Fruit fly (Drosophila melanogaster) whole organism, pupa: Measurements from ENCODE around the gene spict.

Experiments
- CG10348 ChIP-seq: fragments of 200-800 bp; sonication (Bioruptor generic); IDR thresholded peaks from 2 replicates; pipeline ENCODE4 v1.3.6; 2022; ENCODE audit warnings: missing biosample characterization, missing genetic modification characterization
- CG12605 ChIP-seq: fragments of 200-800 bp; sonication (Bioruptor generic); IDR thresholded peaks from 2 replicates; pipeline ENCODE4 v1.3.6; 2022; ENCODE audit warnings: missing biosample characterization, missing genetic modification characterization
- CG13204 ChIP-seq: fragments of 200-800 bp; sonication (Bioruptor generic); optimal IDR thresholded peaks from 2 replicates; lab custom pipeline; 2018; ENCODE audit warnings: missing biosample characterization, mild to moderate bottlenecking, missing genetic modification characterization, moderate library complexity
- CG14655 ChIP-seq: fragments of 200-800 bp; sonication (Bioruptor generic); optimal IDR thresholded peaks from 3 replicates; lab custom pipeline; 2017; ENCODE audit warnings: mild to moderate bottlenecking, missing biosample characterization, missing genetic modification reagents, missing genetic modification characterization
- CG15710 ChIP-seq: fragments of 200-800 bp; sonication (Bioruptor generic); optimal IDR thresholded peaks from 2 replicates; lab custom pipeline; 2018; ENCODE audit warnings: missing biosample characterization, mild to moderate bottlenecking, missing genetic modification characterization, moderate library complexity
- CG17806 ChIP-seq: fragments of 200-800 bp; sonication (Bioruptor generic); optimal IDR thresholded peaks from 2 replicates; lab custom pipeline; 2018; ENCODE audit warnings: missing biosample characterization, mild to moderate bottlenecking, missing genetic modification characterization, moderate library complexity
- CG32121 ChIP-seq: fragments of 200-800 bp; sonication (Bioruptor generic); IDR thresholded peaks from 2 replicates; pipeline ENCODE4 v1.3.6; 2022; ENCODE audit warnings: missing biosample characterization, missing genetic modification characterization
- CG34367 ChIP-seq: fragments of 200-800 bp; sonication (Bioruptor generic); optimal IDR thresholded peaks from 2 replicates; lab custom pipeline; 2018; ENCODE audit warnings: missing biosample characterization, mild to moderate bottlenecking, missing genetic modification characterization
- CG4496 ChIP-seq: fragments of 200-800 bp; sonication (Bioruptor generic); IDR thresholded peaks from 3 replicates; pipeline ENCODE4 v1.3.6; 2022; ENCODE audit warnings: missing biosample characterization, missing genetic modification characterization
- CG8159 ChIP-seq: fragments of 200-800 bp; sonication (Bioruptor generic); optimal IDR thresholded peaks from 3 replicates; lab custom pipeline; 2018; ENCODE audit warnings: missing biosample characterization, mild to moderate bottlenecking, missing genetic modification characterization, moderate library complexity
- CG8301 ChIP-seq: fragments of 200-800 bp; sonication (Bioruptor generic); optimal IDR thresholded peaks from 2 replicates; lab custom pipeline; 2018; ENCODE audit warnings: missing biosample characterization, mild to moderate bottlenecking, missing genetic modification characterization
- CG9948 ChIP-seq: fragments of 200-800 bp; sonication (Bioruptor generic); optimal IDR thresholded peaks from 2 replicates; lab custom pipeline; 2018; ENCODE audit warnings: missing biosample characterization, mild to moderate bottlenecking, missing genetic modification characterization, moderate library complexity
- D1 ChIP-seq: fragments of 200-800 bp; sonication (Bioruptor generic); optimal IDR thresholded peaks from 2 replicates; lab custom pipeline; 2018; ENCODE audit warnings: missing biosample characterization, mild to moderate bottlenecking, missing genetic modification characterization, moderate library complexity
- EcR ChIP-seq: fragments of 200-800 bp; sonication (Bioruptor generic); optimal IDR thresholded peaks from 3 replicates; lab custom pipeline; 2019; ENCODE audit warnings: missing biosample characterization, missing genetic modification characterization, mild to moderate bottlenecking, moderate library complexity, missing genetic modification reagents
- Ets98B ChIP-seq: fragments of 200-800 bp; sonication (Bioruptor generic); IDR thresholded peaks from 2 replicates; pipeline ENCODE4 v1.3.6; 2022; ENCODE audit warnings: missing biosample characterization, missing genetic modification characterization
- Pif1A ChIP-seq: fragments of 200-800 bp; sonication (Bioruptor generic); optimal IDR thresholded peaks from 3 replicates; lab custom pipeline; 2016; ENCODE audit warnings: missing biosample characterization, missing genetic modification characterization
- Pif1B ChIP-seq: fragments of 200-800 bp; sonication (Bioruptor generic); optimal IDR thresholded peaks from 3 replicates; lab custom pipeline; 2016; ENCODE audit warnings: missing biosample characterization, missing genetic modification characterization
- Snoo ChIP-seq: fragments of 200-800 bp; sonication (Bioruptor generic); optimal IDR thresholded peaks from 3 replicates; lab custom pipeline; 2017; ENCODE audit warnings: missing biosample characterization, mild to moderate bottlenecking, missing genetic modification characterization, inconsistent platforms
- fd96Ca ChIP-seq: fragments of 200-800 bp; sonication (Bioruptor generic); IDR thresholded peaks from 3 replicates; pipeline ENCODE4 v1.3.6; 2022; ENCODE audit warnings: missing biosample characterization, missing genetic modification characterization
- gl ChIP-seq: fragments of 200-800 bp; sonication (Bioruptor generic); optimal IDR thresholded peaks from 2 replicates; lab custom pipeline; 2018; ENCODE audit warnings: missing biosample characterization, mild to moderate bottlenecking, missing genetic modification characterization
- rn ChIP-seq: fragments of 200-800 bp; sonication (Bioruptor generic); IDR thresholded peaks from 2 replicates; pipeline ENCODE4 v1.3.6; 2022; ENCODE audit warnings: missing biosample characterization, missing genetic modification characterization

spict gene

DNA sequence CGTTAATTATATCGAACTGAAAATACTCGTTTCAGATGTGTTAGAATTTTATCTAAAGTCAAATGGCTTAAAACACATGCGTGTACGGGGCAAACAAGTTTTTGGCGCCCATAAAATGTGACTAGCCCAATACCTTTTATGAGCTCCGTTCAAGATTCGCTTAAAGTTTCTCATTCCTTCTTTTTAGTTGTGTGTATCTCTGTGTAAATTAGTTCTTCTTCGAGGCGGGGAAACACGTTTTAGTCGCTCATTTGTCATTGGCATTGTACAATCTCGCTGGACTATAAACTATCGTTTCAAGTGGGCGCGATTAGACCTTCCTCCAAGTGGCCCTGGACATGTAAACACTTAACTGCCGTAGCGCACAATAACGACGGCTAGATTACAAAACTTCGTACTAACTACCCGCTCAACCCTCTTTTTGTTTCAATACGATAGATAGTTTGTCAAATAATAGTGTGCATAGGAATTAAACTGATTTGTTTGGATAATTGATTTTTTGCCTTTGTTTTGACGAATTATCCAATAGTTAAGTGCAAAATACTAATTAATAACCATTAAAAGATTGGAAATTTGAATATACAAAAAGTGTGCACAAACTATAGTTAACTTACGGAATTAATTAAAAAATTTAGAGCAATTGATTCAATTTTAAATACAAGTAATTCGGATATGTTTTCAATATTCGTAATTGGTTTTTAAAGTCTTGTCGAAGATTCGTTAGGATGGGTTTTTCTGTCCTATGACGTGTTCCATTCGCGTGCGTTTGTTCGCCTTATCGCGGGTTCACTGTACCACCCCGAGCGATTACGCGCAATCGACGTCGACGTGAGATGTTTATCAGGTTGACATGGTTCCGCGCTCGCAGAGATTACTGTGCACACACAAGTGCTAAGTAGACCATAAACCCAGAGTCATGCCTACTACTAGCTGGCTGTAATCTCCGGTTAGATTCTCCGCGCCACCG, 16.2 kb downstream of the spict start:
- peak; percentile 65 for TF ChIP-seq CG8301 (tag; lab: Kevin White, UChicago)
- TF ChIP-seq CG9948, result peak; percentile 12
- TF ChIP-seq EcR (GFP tag; lab: Kevin White, UChicago), result peak; percentile 37
- peak; percentile 51 for TF ChIP-seq CG8159 (tag; lab: Kevin White, UChicago)
- peak; percentile 19 for TF ChIP-seq Snoo (tag; lab: Kevin White, UChicago)
- TF ChIP-seq rn (GFP tag; lab: Robert Waterston, UW), result peak; percentile 18; the same call in 1 of the 2 replicates
- TF ChIP-seq CG10348 (GFP tag; lab: Robert Waterston, UW), result no peak
- TF ChIP-seq CG34367, result no peak
- TF ChIP-seq CG4496 (GFP tag; lab: Robert Waterston, UW), result peak; percentile 76
- TF ChIP-seq D1 (tag; lab: Kevin White, UChicago), result no peak
- peak; percentile 45 for TF ChIP-seq CG17806 (tag; lab: Kevin White, UChicago)
- no peak for TF ChIP-seq CG13204
- TF ChIP-seq Pif1B (GFP tag; lab: Kevin White, UChicago), result peak; percentile 9
- TF ChIP-seq Ets98B (GFP tag; lab: Robert Waterston, UW), result peak; percentile 55
- peak; percentile 26 for TF ChIP-seq CG15710 (tag; lab: Kevin White, UChicago)
- peak; percentile 68; the same call in 1 of the 2 replicates for TF ChIP-seq CG32121
- peak; percentile 79 for TF ChIP-seq fd96Ca (GFP tag; lab: Robert Waterston, UW)
- no peak for TF ChIP-seq CG14655
- TF ChIP-seq CG12605 (GFP tag; lab: Robert Waterston, UW), result peak; percentile 33; the same call in 1 of the 2 replicates
- TF ChIP-seq gl (tag; lab: Kevin White, UChicago), result no peak
- peak; percentile 42 for TF ChIP-seq Pif1A (GFP tag; lab: Kevin White, UChicago)

DNA sequence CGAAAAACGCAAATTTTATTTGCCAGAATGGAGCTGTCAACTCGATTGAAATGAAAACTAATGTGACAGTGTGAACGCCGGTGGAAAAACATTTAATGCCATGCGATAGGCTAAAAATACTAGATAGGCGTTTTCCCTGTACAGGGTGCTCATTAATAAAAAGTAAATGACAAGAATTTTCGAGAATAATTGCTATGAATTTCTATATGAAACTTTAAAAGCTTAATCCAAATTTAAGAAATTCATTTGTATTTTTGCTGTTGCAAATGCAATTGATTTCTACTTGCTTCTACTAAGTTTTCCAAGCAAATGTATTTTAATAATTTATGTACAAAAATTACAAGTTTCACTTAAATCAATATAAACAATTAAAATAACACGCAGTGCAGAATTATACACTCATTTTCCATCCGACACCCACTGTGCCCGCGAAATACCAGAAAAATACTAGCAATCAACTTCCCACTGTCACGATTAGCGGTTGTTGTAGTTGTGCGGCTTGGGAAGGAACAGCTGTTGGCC, 17.3 kb downstream of the spict start, which contains the start of gene Pih1D1:
Pih1D1 (minus strand) TSS at position 50 of the 522 bp plus-strand sequence.
- TF ChIP-seq Pif1A (GFP tag; lab: Kevin White, UChicago) (no peak), CG13204 (peak; percentile 40), CG14655 (peak; percentile 98), EcR (GFP tag; lab: Kevin White, UChicago) (no peak), Ets98B (GFP tag; lab: Robert Waterston, UW) (peak; percentile 91), CG4496 (GFP tag; lab: Robert Waterston, UW) (peak; percentile 97), CG10348 (GFP tag; lab: Robert Waterston, UW) (peak; percentile 88), D1 (tag; lab: Kevin White, UChicago) (no peak), gl (tag; lab: Kevin White, UChicago) (peak; percentile 67), CG17806 (tag; lab: Kevin White, UChicago) (peak; percentile 95), Pif1B (GFP tag; lab: Kevin White, UChicago) (peak; percentile 83), CG8159 (tag; lab: Kevin White, UChicago) (peak; percentile 96), rn (GFP tag; lab: Robert Waterston, UW) (peak; percentile 94), CG9948 (peak; percentile 96), CG34367 (peak; percentile 89), CG12605 (GFP tag; lab: Robert Waterston, UW) (peak; percentile 87), Snoo (tag; lab: Kevin White, UChicago) (peak; percentile 92), fd96Ca (GFP tag; lab: Robert Waterston, UW) (peak; percentile 89), CG8301 (tag; lab: Kevin White, UChicago) (peak; percentile 96), CG32121 (peak; percentile 96), CG15710 (tag; lab: Kevin White, UChicago) (peak; percentile 95)
- TF ChIP-seq, all 21 proteins: peak for 18

DNA sequence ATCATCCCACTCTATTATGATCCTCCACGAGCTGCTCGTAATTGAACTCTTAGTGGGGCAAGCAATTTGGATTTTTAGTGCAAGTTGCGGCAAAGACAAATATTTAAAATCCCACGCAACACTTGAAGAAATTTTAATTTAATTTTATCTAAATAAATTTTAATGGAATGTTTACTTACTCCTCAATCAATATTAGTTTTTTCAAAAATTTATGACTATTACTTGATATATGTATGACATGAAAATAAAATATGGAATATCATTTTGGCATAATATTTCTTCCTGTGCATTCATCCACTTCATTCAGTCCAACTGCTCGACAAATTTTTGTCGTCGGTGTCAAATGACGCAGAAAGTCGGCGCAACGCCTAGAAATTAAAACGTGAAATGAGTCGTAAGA, 45.5 kb downstream of the spict start:
- TF ChIP-seq CG10348 (GFP tag; lab: Robert Waterston, UW) (no peak), CG13204 (no peak), CG15710 (tag; lab: Kevin White, UChicago) (no peak), CG34367 (no peak), rn (GFP tag; lab: Robert Waterston, UW) (no peak), CG9948 (no peak), CG14655 (no peak), Pif1A (GFP tag; lab: Kevin White, UChicago) (no peak)
